Fruit fly (Drosophila melanogaster): ENCODE data around the gene Dnali1.

Dnali1 gene

DNA sequence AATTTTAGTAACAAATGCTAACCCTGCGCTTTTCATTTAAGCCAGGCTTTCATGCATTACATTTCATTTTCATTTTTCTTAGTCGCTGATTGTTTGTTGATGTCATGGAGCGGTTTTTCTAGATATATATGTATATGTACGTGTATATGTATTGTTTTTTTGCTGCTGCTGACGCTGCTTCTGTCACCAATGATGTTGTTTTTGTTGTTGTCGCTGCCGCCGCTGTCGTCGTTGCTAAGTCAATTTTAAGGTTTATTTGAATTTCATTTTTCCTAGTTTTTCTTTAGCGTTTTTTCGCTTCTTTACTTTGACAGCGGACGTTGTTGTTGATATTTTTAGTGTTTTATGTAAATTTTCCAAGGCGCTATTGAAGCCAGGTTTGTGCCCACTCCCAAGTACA is 23.0 kb downstream of the Dnali1 start:
- TF ChIP-seq CTCF (optimal IDR thresholded peaks at IDR 0.05) (no peak), CG8478 (optimal IDR thresholded peaks at IDR 0.05) (no peak)

- TF ChIP-seq CTCF (optimal IDR thresholded peaks at IDR 0.05) (no peak), CG8478 (optimal IDR thresholded peaks at IDR 0.05) (no peak)
Measured at dm6 chr3R:11869675-11870074, 23.4 kb downstream of the Dnali1 start.

- TF ChIP-seq CTCF (optimal IDR thresholded peaks at IDR 0.05) (no peak), CG8478 (optimal IDR thresholded peaks at IDR 0.05) (no peak)
Measured at dm6 chr3R:11869169-11869568, 23.9 kb downstream of the Dnali1 start, which contains the start of gene CG6959. Gene CG6959, minus strand, starts transcription at chr3R:11869460.

DNA sequence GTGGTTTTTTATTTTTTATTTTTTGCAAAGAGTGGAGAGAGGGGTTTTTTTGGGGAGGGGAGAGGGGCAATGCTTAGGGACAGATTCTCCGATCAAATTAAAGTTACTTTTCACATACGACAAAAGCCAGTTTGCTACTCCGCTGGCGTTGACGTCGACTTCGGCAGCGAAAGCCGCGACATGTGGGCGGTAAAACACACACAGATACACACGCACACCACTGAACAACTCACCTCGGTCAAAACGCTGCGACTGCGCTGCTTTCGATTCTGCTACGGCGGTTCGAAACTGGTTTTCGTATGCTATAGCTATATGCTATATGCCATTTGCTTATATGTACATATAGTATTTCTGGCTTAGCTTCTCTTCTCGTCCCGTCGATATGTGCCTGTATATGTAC is 24.5 kb downstream of the Dnali1 start:
- TF ChIP-seq CG8478 (optimal IDR thresholded peaks at IDR 0.05) (no peak), CTCF (optimal IDR thresholded peaks at IDR 0.05) (no peak)

dm6 chr3R:11865132-11865531 is 28.0 kb downstream of the Dnali1 start:
- no peak for TF ChIP-seq CTCF (optimal IDR thresholded peaks at IDR 0.05)

dm6 chr3R:11859534-11860254 is 33.4 kb downstream of the Dnali1 start:
- no peak for TF ChIP-seq CG8478 (optimal IDR thresholded peaks at IDR 0.05)
- TF ChIP-seq CTCF (optimal IDR thresholded peaks at IDR 0.05) = no peak

DNA sequence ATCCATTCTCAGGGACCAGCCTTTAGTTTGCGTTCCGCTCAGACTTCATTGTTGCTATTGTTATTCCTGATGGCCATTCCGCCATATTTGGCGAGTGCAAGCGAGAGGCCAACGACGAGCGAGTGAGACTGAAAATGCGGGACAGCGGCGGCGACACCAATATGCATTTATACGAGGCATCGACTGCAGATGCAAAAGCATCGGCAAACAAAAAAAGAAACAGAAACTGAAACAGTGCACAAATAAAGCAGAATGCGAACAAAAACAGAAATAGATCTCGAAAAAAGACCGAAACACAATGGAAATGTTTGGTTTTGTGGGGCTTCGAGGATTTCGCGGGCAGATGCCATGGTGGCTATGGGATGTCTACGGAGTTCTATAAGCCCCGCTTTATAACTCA is 34.0 kb downstream of the Dnali1 start:
- TF ChIP-seq CG8478 (optimal IDR thresholded peaks at IDR 0.05) = no peak
- no peak for TF ChIP-seq CTCF (optimal IDR thresholded peaks at IDR 0.05)

- no peak for TF ChIP-seq CG8478 (optimal IDR thresholded peaks at IDR 0.05)
- no peak for TF ChIP-seq CTCF (optimal IDR thresholded peaks at IDR 0.05)
Measured at dm6 chr3R:11856295-11856694, 36.8 kb downstream of the Dnali1 start.

DNA sequence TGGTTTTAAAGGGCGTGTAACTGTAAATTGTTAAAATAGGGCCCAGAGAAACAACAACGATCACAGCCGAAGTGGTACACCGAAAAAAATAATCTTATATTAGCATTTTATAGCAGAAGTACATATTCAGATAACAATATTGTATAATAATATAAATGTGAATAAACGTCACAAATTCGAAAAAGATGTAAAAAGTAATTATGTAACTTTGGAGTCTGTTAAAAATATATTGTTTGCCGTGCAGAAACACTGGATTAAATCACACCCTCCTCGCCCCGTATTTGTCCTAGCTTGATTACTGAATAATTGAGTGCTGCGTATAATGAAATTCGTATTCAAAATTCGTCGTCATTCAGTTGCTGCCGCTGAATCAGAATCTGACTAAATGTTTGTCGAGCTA is 37.9 kb downstream of the Dnali1 start:
- TF ChIP-seq CTCF (optimal IDR thresholded peaks at IDR 0.05) (no peak), CG8478 (optimal IDR thresholded peaks at IDR 0.05) (no peak)

dm6 chr3R:11851939-11852338 is 41.2 kb downstream of the Dnali1 start:
- TF ChIP-seq CG8478 (optimal IDR thresholded peaks at IDR 0.05) = no peak
- TF ChIP-seq CTCF (optimal IDR thresholded peaks at IDR 0.05) = no peak

DNA sequence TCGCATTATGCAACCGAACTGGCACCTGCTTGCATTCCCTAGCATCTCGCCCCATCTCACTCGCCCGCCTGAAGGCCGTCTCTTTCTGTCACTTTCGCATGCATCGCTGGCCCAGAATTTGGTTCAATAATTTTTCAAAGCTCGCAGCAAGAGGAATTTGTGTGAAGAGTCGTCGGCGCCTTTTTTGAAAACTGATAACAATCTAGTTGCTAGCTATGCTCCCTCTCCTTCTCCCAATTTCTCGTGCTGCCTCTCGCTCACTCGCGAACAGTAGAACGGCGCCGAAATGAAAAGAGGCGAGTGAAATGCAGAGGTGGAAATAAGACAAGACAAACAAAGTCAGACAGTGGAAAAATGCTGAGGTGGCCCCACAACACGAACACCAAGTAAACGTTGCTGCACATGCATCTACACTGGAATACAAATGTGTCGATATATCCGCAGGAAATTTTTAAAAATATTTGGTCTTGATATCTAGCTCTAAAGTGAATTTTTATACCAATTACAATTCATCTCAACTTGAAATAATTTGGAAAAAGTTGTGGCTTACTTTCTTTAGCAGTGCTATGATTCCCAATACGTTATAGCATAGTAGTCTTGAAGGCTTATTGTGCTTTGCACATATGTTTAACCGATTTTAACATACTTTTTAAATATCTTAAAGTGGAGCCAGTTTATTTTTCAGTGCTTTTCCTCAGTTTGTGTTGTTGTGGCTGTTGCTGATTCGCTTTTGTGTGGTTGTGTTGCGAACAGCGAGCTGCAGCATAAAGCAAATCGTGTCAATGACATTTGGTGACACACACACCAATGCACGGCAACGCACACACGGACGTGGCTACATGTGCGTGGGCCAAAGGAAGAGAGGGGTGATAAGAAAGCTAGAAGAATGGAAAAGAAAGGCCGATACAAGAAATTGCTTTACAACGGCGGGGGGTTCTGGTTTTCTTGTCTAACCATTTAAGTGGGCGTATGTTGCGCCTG is 41.9 kb downstream of the Dnali1 start:
- TF ChIP-seq CG8478 (optimal IDR thresholded peaks at IDR 0.05) = no peak
- TF ChIP-seq CTCF (optimal IDR thresholded peaks at IDR 0.05) = no peak

DNA sequence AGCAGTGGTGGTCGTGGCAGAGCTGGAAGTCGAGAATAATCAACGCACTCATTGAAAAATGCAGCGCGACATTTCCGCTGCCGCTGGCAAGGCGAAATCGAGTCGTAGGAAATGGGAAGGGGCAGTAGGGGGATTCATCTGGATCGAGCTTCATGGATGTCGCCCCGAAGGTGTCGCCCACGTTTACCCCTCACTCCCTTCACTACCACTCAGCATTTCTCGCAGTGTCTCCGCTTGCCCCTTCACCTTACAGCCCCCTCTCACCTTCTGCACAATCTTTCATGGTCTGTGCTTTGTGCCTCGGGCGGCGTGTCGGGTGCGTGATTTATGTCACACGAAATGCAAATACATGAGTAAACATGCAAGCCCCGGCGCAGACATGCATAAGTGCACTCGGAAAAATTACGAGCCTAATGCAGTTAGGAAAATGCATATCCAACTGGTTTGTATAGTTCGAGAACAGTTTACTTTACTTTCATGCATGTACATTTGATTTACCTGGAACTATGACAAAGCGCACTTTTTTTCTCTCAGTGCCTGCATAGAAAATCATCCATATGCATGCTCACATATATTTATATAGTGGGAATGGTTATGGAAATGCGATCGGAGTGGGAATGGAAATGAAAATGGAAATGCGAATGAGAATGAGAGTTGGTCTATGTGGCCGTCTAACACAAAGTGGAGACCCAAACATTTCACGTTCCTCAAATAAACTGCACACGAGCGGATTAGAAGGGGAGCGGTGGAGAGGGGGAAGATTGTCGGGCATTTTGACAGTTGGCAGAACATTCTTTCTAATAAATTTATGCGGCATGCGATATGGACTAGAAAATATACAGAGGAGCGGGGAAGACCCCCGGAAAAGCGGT is 43.5 kb downstream of the Dnali1 start:
- no peak for TF ChIP-seq CG8478 (optimal IDR thresholded peaks at IDR 0.05)
- TF ChIP-seq CTCF (optimal IDR thresholded peaks at IDR 0.05) = no peak

dm6 chr3R:11847379-11847778 is 45.7 kb downstream of the Dnali1 start:
- TF ChIP-seq CG8478 (optimal IDR thresholded peaks at IDR 0.05) (no peak), CTCF (optimal IDR thresholded peaks at IDR 0.05) (no peak)

Data from S2 (cell line).